Worm (Caenorhabditis elegans) whole organism, late embryonic: Measurements from ENCODE around the gene kbp-2.

Experiments
- Y22D7AL.16 ChIP-seq: sonication (generic microtip); optimal IDR thresholded peaks from 2 replicates; lab custom pipeline; 2016; ENCODE audit warnings: missing genetic modification characterization, missing compliant biosample characterization
- ama-1 ChIP-seq: fragments of 150-350 bp; optimal IDR thresholded peaks from 2 replicates; lab custom pipeline; 2014
- ceh-18 ChIP-seq: sonication (generic microtip); optimal IDR thresholded peaks from 2 replicates; lab custom pipeline; 2016; ENCODE audit warnings: missing genetic modification characterization, missing compliant biosample characterization
- ceh-31 ChIP-seq: sonication (generic microtip); optimal IDR thresholded peaks from 2 replicates; lab custom pipeline; 2016; ENCODE audit warnings: missing genetic modification characterization, missing compliant biosample characterization
- ceh-34 ChIP-seq: sonication (generic microtip); optimal IDR thresholded peaks from 2 replicates; lab custom pipeline; 2016; ENCODE audit warnings: mild to moderate bottlenecking, missing genetic modification characterization, missing compliant biosample characterization
- ceh-48 ChIP-seq: sonication (generic microtip); optimal IDR thresholded peaks from 2 replicates; lab custom pipeline; 2016; ENCODE audit warnings: missing genetic modification characterization, inconsistent platforms, missing compliant biosample characterization
- ceh-9 ChIP-seq: sonication (generic microtip); optimal IDR thresholded peaks from 2 replicates; lab custom pipeline; 2016; ENCODE audit warnings: mild to moderate bottlenecking, missing genetic modification characterization, inconsistent platforms, missing compliant biosample characterization
- dmd-4 ChIP-seq: sonication (generic microtip); optimal IDR thresholded peaks from 2 replicates; lab custom pipeline; 2016; ENCODE audit warnings: borderline replicate concordance, missing genetic modification characterization, missing compliant biosample characterization
- dve-1 ChIP-seq: sonication (generic microtip); optimal IDR thresholded peaks from 2 replicates; lab custom pipeline; 2017; ENCODE audit warnings: antibody characterized with exemption, mild to moderate bottlenecking, missing genetic modification characterization, missing compliant biosample characterization
- elt-4 ChIP-seq: sonication (generic microtip); optimal IDR thresholded peaks from 2 replicates; lab custom pipeline; 2016; ENCODE audit warnings: missing genetic modification characterization, missing compliant biosample characterization
- eyg-1 ChIP-seq: sonication (generic microtip); optimal IDR thresholded peaks from 2 replicates; lab custom pipeline; 2016; ENCODE audit warnings: missing genotype, missing genetic modification characterization, missing compliant biosample characterization
- fax-1 ChIP-seq: sonication (generic microtip); optimal IDR thresholded peaks from 2 replicates; lab custom pipeline; 2016; ENCODE audit warnings: missing genotype, missing genetic modification characterization, missing compliant biosample characterization
- fkh-6 ChIP-seq: sonication (generic microtip); optimal IDR thresholded peaks from 2 replicates; lab custom pipeline; 2016; ENCODE audit warnings: missing genetic modification characterization, missing compliant biosample characterization
- hlh-30 ChIP-seq: sonication (generic microtip); optimal IDR thresholded peaks from 2 replicates; lab custom pipeline; 2017; ENCODE audit warnings: antibody characterized with exemption, missing genetic modification characterization, missing compliant biosample characterization; ENCODE audit not compliant: insufficient read depth
- mec-3 ChIP-seq: sonication (generic microtip); optimal IDR thresholded peaks from 2 replicates; lab custom pipeline; 2016; ENCODE audit warnings: borderline replicate concordance, missing genetic modification characterization, missing compliant biosample characterization
- nhr-11 ChIP-seq: fragments of 150-350 bp; optimal IDR thresholded peaks from 2 replicates; lab custom pipeline; 2014; ENCODE audit warnings: missing biosample characterization, missing genetic modification characterization
- nhr-232 ChIP-seq: sonication (generic microtip); optimal IDR thresholded peaks from 2 replicates; lab custom pipeline; 2016; ENCODE audit warnings: missing genetic modification characterization, missing compliant biosample characterization
- npax-4 ChIP-seq: sonication (generic microtip); optimal IDR thresholded peaks from 2 replicates; lab custom pipeline; 2016; ENCODE audit warnings: missing genetic modification characterization, missing compliant biosample characterization
- odd-2 ChIP-seq: sonication (generic microtip); optimal IDR thresholded peaks from 2 replicates; lab custom pipeline; 2017; ENCODE audit warnings: antibody characterized with exemption, mild to moderate bottlenecking, missing genetic modification characterization, missing compliant biosample characterization
- ref-2 ChIP-seq: sonication (generic microtip); optimal IDR thresholded peaks from 2 replicates; lab custom pipeline; 2016; ENCODE audit warnings: missing genetic modification characterization, missing compliant biosample characterization
- sdc-2 ChIP-seq: sonication (generic microtip); optimal IDR thresholded peaks from 2 replicates; lab custom pipeline; 2016; ENCODE audit warnings: missing genotype, missing genetic modification characterization, missing compliant biosample characterization
- tbx-7 ChIP-seq: sonication (generic microtip); optimal IDR thresholded peaks from 2 replicates; lab custom pipeline; 2016; ENCODE audit warnings: missing genotype, missing genetic modification characterization, missing compliant biosample characterization
- unc-42 ChIP-seq: sonication (generic microtip); optimal IDR thresholded peaks from 2 replicates; lab custom pipeline; 2016; ENCODE audit warnings: missing genotype, missing genetic modification characterization, missing compliant biosample characterization
- unc-55 ChIP-seq: sonication (generic microtip); optimal IDR thresholded peaks from 2 replicates; lab custom pipeline; 2017; ENCODE audit warnings: missing biosample characterization, missing genetic modification reagents, missing genetic modification characterization

kbp-2 gene

DNA sequence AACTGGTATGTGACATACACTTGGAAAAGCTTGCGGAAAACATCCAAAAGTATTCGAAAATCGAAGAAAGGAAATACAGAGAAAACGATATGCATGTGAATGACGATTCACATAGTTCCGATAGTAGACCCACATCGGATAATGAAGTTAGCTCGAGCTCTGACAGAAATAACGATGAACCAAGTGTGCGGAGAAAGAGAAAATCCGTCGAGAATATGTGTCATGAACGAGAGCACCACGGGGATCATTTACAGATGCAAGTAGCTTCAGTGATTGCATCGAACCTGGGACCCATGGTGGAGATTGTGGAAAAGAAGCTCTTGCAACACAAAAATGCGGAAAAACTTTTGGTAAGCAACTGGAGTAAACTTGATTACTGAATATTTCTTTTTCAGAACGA is 46.7 kb downstream of the kbp-2 start:
- no peak for TF ChIP-seq ceh-18 (tag; lab: Kevin White, UChicago)

DNA sequence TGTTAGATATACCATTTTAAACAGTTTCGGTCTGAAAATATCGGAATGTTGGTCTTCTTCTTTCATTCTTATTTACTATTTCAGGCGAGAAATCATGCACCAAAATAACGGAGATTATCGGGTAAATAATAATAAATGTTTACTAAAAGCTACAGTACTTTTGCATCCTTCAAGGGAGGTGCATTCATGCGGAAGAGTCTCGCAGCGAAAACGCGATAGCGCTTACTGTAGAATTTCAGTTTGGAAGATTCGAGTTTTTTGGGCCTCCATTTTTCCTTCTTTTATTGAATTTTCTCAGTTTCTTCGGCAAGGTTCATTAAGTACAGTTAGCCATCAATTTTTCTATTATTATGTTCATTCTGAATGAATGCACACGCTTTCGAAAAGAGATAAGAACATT is 47.6 kb downstream of the kbp-2 start, which contains the start of gene C35D10.7:
Gene C35D10.7 (plus strand): TSS at position 85 of the 400 bp plus-strand sequence.
- TF ChIP-seq fax-1 (no peak), elt-4 (tag; lab: Kevin White, UChicago) (no peak), ceh-48 (tag; lab: Kevin White, UChicago) (no peak), odd-2 (no peak), ceh-18 (tag; lab: Kevin White, UChicago) (no peak), ceh-9 (no peak), unc-55 (GFP tag; lab: Kevin White, UChicago) (no peak), eyg-1 (tag; lab: Kevin White, UChicago) (no peak), ceh-31 (no peak), ceh-34 (tag; lab: Kevin White, UChicago) (no peak), ref-2 (no peak), dve-1 (tag; lab: Kevin White, UChicago) (no peak), dmd-4 (tag; lab: Kevin White, UChicago) (no peak), nhr-11 (tag; lab: Kevin White, UChicago) (no peak), fkh-6 (tag; lab: Kevin White, UChicago) (no peak), ama-1 (no peak), sdc-2 (tag; lab: Kevin White, UChicago) (no peak), hlh-30 (tag; lab: Kevin White, UChicago) (no peak), npax-4 (tag; lab: Kevin White, UChicago) (no peak)
- TF ChIP-seq, all 69 proteins: peak for 0

DNA sequence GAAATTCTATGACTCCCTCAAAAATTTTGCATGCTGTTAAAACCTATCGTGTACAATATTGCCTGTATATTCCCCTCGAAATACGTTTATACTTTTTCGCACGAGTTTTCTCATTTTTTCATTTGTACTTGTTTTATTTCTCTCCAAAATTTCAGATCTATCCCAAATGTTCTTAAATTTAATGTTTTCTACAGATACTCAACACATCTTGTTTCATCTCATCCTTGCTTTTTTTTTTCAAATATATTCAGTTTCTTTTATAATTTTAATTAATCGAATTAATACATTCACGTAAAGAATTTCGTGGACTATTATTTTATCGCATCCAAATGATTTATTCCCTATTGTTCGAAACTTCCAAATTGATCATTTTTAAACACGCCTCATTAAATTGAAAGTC is 48.8 kb downstream of the kbp-2 start, which contains the start of gene C35D10.8:
Gene C35D10.8 (plus strand): TSS at position 301 of the 400 bp plus-strand sequence.
- no peak for TF ChIP-seq tbx-7 (tag; lab: Kevin White, UChicago)
- TF ChIP-seq mec-3 (tag; lab: Kevin White, UChicago), result no peak
- TF ChIP-seq nhr-232, result no peak
- TF ChIP-seq unc-42 (tag; lab: Kevin White, UChicago), result no peak
- no peak for TF ChIP-seq Y22D7AL.16
